Worm (Caenorhabditis elegans) whole organism, mixed stage, embryonic: ENCODE measurements around the gene C02B8.3.
A peak's percentile ranks its signal among the peaks of the same experiment; 100 is the strongest.

Experiments
- M03D4.4 ChIP-seq: sonication (generic microtip); optimal IDR thresholded peaks from 2 replicates; lab custom pipeline; 2017; ENCODE audit warnings: mild to moderate bottlenecking, missing genetic modification characterization, missing compliant biosample characterization
- ceh-39 ChIP-seq: fragments of 150-350 bp; optimal IDR thresholded peaks from 2 replicates; lab custom pipeline; 2014; ENCODE audit warnings: missing biosample characterization, missing genetic modification characterization
- ceh-83 ChIP-seq: fragments of 200-800 bp; sonication (Bioruptor generic); optimal IDR thresholded peaks from 2 replicates; lab custom pipeline; 2018; ENCODE audit warnings: mild to moderate bottlenecking, missing genetic modification characterization, missing compliant biosample characterization
- ces-1 ChIP-seq: fragments of 150-350 bp; optimal IDR thresholded peaks from 2 replicates; lab custom pipeline; 2014; ENCODE audit warnings: missing biosample characterization, missing genetic modification reagents, missing genetic modification characterization
- cnd-1 ChIP-seq: fragments of 200-800 bp; sonication (Bioruptor generic); optimal IDR thresholded peaks from 2 replicates; lab custom pipeline; 2018; ENCODE audit warnings: mild to moderate bottlenecking, missing genetic modification characterization, missing compliant biosample characterization
- drap-1 ChIP-seq: fragments of 200-800 bp; sonication (Bioruptor generic); optimal IDR thresholded peaks from 3 replicates; lab custom pipeline; 2018; ENCODE audit warnings: mild to moderate bottlenecking, missing genetic modification characterization, missing compliant biosample characterization
- elt-1 ChIP-seq: sonication (generic microtip); optimal IDR thresholded peaks from 2 replicates; lab custom pipeline; 2017; ENCODE audit warnings: missing genetic modification characterization, mild to moderate bottlenecking, missing compliant biosample characterization, antibody characterized with exemption, moderate library complexity, borderline replicate concordance; ENCODE audit not compliant: insufficient read depth
- lin-32 ChIP-seq: fragments of 200-800 bp; sonication (Bioruptor generic); optimal IDR thresholded peaks from 2 replicates; lab custom pipeline; 2018; ENCODE audit warnings: mild to moderate bottlenecking, missing genetic modification characterization, missing compliant biosample characterization
- lsy-2 ChIP-seq: fragments of 150-350 bp; optimal IDR thresholded peaks from 2 replicates; lab custom pipeline; 2014; ENCODE audit warnings: missing biosample characterization, missing genetic modification characterization
- mab-5 ChIP-seq: fragments of 150-350 bp; optimal IDR thresholded peaks from 2 replicates; lab custom pipeline; 2014; ENCODE audit warnings: missing biosample characterization, missing genetic modification characterization
- mep-1 ChIP-seq: fragments of 150-350 bp; optimal IDR thresholded peaks from 2 replicates; lab custom pipeline; 2017; ENCODE audit warnings: missing biosample characterization, missing genetic modification reagents, missing genetic modification characterization, inconsistent platforms
- mls-2 ChIP-seq: sonication (generic microtip); optimal IDR thresholded peaks from 2 replicates; lab custom pipeline; 2016; ENCODE audit warnings: mild to moderate bottlenecking, missing genetic modification characterization, moderate library complexity, missing compliant biosample characterization
- nhr-12 ChIP-seq: fragments of 150-350 bp; optimal IDR thresholded peaks from 2 replicates; lab custom pipeline; 2014; ENCODE audit warnings: missing biosample characterization, missing genetic modification characterization
- nhr-237 ChIP-seq: fragments of 150-350 bp; optimal IDR thresholded peaks from 2 replicates; lab custom pipeline; 2014; ENCODE audit warnings: missing biosample characterization, missing genetic modification characterization
- nhr-28 ChIP-seq: fragments of 150-350 bp; optimal IDR thresholded peaks from 2 replicates; lab custom pipeline; 2014; ENCODE audit warnings: missing biosample characterization, missing genetic modification characterization
- sptf-1 ChIP-seq: sonication (generic microtip); optimal IDR thresholded peaks from 2 replicates; lab custom pipeline; 2017; ENCODE audit warnings: mild to moderate bottlenecking, missing genetic modification characterization, moderate library complexity, missing compliant biosample characterization
- zip-8 ChIP-seq: fragments of 150-350 bp; optimal IDR thresholded peaks from 2 replicates; lab custom pipeline; 2014; ENCODE audit warnings: missing biosample characterization, missing genetic modification characterization

C02B8.3 gene

DNA sequence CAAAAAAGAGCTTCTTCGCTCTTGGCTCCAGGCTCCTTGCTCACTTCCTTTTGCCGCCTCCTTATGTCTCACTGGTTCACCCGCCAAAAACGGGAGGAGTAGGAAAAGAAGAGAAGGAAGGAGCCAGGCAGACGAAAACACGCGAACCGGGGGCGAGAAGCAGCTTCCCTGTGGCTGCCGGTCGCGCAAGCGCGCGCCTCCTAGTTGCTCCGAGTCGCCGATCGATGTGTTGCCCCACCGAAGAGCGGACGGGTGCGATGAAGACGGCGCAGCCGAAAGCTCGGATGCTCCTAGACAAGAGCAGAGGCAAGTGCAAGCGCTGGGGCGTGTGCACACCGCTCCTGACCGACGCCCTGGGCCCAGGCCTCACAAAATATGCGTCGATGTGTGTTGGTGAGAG lies 24.3 kb downstream of the C02B8.3 start:
- no peak for TF ChIP-seq elt-1 (tag; lab: Kevin White, UChicago)
- TF ChIP-seq cnd-1 (tag; lab: Kevin White, UChicago), result no peak
- peak; percentile 28 for TF ChIP-seq M03D4.4 (tag; lab: Kevin White, UChicago)
- peak; percentile 63 for TF ChIP-seq sptf-1
- peak; percentile 52 for TF ChIP-seq mls-2
- TF ChIP-seq, all 35 proteins: peak for 3

- TF ChIP-seq ces-1 (GFP tag; lab: Kevin White, UChicago) (peak; percentile 46), cnd-1 (tag; lab: Kevin White, UChicago) (no peak)
Measured at ce11 chrX:8169534-8169933, 30.3 kb downstream of the C02B8.3 start, which contains the start of gene C17H11.2. C17H11.2 (plus strand) TSS chrX:8169930.

DNA sequence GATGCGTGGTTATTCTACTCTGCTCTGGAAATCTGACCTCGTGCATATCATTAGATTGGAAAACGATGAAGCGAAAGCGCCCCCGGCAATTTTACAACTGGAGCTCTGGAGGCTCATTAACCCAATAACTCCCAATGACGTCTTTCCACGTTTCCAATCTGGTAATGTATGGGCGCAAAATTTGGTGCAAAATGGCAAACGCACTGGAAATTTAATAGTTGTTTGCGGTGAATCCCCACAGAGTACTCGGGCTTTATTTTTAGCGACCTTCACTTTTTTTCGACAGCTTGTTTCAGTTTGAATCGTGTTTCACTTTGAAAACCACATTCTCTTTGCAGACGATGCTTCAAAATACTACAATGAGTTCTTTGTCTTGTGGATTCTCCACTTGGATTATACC lies 34.4 kb downstream of the C02B8.3 start, which contains the start of gene C17H11.1:
C17H11.1 (plus strand) TSS at position 301 of the 400 bp plus-strand sequence.
- TF ChIP-seq nhr-28 (tag; lab: Kevin White, UChicago) (no peak), nhr-12 (tag; lab: Kevin White, UChicago) (no peak), ceh-39 (tag; lab: Kevin White, UChicago) (no peak), mep-1 (no peak)
- TF ChIP-seq, all 35 proteins: peak for 0

DNA sequence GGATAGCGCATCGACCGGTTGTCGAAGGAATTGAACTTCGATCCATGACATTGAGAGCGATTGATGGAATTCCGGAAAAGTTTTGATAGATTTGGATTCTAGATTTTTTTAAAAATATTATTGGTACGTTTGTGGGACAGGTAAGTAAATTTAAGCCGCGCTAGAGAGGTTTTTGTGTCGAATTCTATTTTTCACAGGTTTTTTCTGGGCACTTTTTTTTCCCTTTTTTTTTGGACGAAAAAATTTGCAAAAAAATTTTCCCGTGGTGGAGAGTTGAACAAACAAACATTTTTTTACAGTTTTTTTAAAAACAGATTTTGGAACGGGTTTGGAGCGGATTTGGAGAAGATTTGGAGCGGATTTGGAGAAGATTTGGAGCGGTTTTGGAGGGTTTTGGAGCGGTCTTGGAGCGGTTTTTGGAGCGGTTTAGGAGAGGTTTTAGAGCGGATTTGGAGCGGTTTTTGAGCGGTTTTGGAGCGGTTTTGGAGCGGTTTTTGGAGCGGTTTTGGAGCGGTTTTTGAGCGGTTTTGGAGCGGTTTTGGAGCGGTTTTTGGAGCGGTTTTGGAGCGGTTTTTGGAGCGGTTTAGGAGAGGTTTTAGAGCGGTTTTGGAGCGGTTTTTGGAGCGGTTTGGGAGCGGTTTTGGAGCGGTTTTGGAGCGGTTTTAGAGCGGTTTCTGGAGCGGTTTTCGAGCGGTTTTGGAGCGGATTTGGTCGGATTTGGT lies 42.5 kb downstream of the C02B8.3 start, which contains the start of gene C17H11.4:
C17H11.4 (minus strand) TSS at position 51 of the 722 bp plus-strand sequence.
- TF ChIP-seq sptf-1, result peak; percentile 51
- TF ChIP-seq mls-2, result peak; percentile 56
- peak; percentile 42 for TF ChIP-seq ceh-83 (GFP tag; lab: Kevin White, UChicago)
- peak; percentile 32 for TF ChIP-seq M03D4.4 (tag; lab: Kevin White, UChicago)
- TF ChIP-seq, all 35 proteins: peak for 4; not testable (repeated sequence) for 31

DNA sequence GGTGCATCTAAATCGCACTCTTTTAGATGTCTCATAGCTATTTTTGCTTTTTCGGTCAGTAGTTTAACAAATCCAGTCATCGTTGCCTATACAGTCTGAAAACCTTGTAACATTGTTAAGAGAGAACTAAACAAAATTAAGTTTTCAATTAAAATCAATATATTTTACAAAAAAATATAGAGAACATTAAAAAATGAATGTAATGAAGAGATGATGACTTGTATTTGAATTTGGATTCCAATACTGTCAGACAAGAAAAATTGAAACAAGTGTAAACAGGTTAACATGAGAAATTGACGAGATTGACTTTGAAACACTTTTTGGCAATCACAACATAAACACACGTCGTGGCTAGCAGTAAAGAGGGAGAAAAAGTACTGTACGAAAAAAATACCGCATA lies 45.8 kb downstream of the C02B8.3 start, which contains the start of gene C17H11.5:
C17H11.5 (minus strand) TSS at position 101 of the 400 bp plus-strand sequence.
- TF ChIP-seq ceh-83 (GFP tag; lab: Kevin White, UChicago), result no peak
- TF ChIP-seq zip-8 (tag; lab: Kevin White, UChicago), result no peak
- no peak for TF ChIP-seq lin-32
- no peak for TF ChIP-seq mep-1
- TF ChIP-seq mls-2, result no peak
- no peak for TF ChIP-seq nhr-237 (tag; lab: Kevin White, UChicago)
- TF ChIP-seq mab-5, result no peak
- TF ChIP-seq drap-1 (GFP tag; lab: Kevin White, UChicago), result no peak
- no peak for TF ChIP-seq sptf-1
- no peak for TF ChIP-seq lsy-2 (tag; lab: Kevin White, UChicago)
